Fruit fly (Drosophila melanogaster) whole organism, adult: ENCODE measurements around the gene RpS3.

Experiments used
- CG12768 ChIP-seq: fragments of 200-800 bp; sonication (Bioruptor generic); optimal IDR thresholded peaks from 2 replicates; lab custom pipeline; 2017; ENCODE audit warnings: missing biosample characterization, missing genetic modification characterization, mild to moderate bottlenecking, moderate library complexity, missing genetic modification reagents
- CG33017 ChIP-seq: fragments of 200-800 bp; sonication (Bioruptor generic); optimal IDR thresholded peaks from 2 replicates; lab custom pipeline; 2018; ENCODE audit warnings: missing biosample characterization, mild to moderate bottlenecking, missing genetic modification characterization, moderate library complexity
- Clk ChIP-seq: fragments of 200-800 bp; sonication (Bioruptor generic); optimal IDR thresholded peaks from 2 replicates; lab custom pipeline; 2017; ENCODE audit warnings: missing biosample characterization, missing genetic modification characterization
- kay ChIP-seq: fragments of 200-800 bp; sonication (Bioruptor generic); peaks from one replicate; lab custom pipeline; 2016; ENCODE audit warnings: missing biosample characterization, missing genetic modification characterization, borderline replicate concordance
- ovo ChIP-seq: fragments of 200-800 bp; sonication (Bioruptor generic); optimal IDR thresholded peaks from 2 replicates; lab custom pipeline; 2016; ENCODE audit warnings: missing biosample characterization, missing genetic modification characterization
- toe ChIP-seq: fragments of 200-800 bp; sonication (Bioruptor generic); optimal IDR thresholded peaks from 2 replicates; lab custom pipeline; 2016; ENCODE audit warnings: missing biosample characterization, missing genetic modification characterization

DNA sequence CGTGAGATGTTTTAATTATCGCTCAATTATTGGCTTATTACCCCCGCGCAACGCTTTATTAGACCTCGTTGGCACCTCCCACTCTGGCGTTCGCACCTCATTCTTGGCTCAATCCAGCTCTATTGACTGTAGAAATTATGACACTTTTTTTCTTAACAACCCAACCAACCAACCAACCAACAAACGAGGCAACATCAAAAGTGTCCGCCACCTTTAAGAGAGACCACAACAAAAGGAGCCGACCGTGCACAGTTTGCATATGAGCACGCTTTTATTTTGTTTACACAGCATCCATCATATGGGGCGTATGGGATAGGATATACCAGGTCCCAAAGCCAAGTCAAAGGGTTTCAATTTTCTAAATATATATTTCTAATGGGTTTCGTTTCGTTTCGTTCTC is 18.0 kb upstream of the RpS3 start:
- TF ChIP-seq CG33017 (tag; lab: Kevin White, UChicago) (no peak), toe (no peak), ovo (GFP tag; lab: Kevin White, UChicago) (no peak), kay (no peak), Clk (GFP tag; lab: Kevin White, UChicago) (no peak), CG12768 (GFP tag; lab: Kevin White, UChicago) (no peak)
